Worm (Caenorhabditis elegans) whole organism, L4 larva: ENCODE results near the gene pot-1.

ENCODE experiments used
- D1046.2 ChIP-seq: fragments of 200-800 bp; sonication (Bioruptor generic); IDR thresholded peaks from 2 replicates; pipeline ENCODE4 v1.3.6; 2022; ENCODE audit warnings: missing genetic modification characterization, missing compliant biosample characterization
- F10B5.3 ChIP-seq: sonication (generic microtip); optimal IDR thresholded peaks from 2 replicates; lab custom pipeline; 2016; ENCODE audit warnings: mild to moderate bottlenecking, missing genetic modification characterization, missing compliant biosample characterization
- F26F4.8 ChIP-seq: fragments of 200-800 bp; sonication (Bioruptor generic); conservative IDR thresholded peaks from 2 replicates; pipeline ENCODE4 v1.3.6; 2022; ENCODE audit warnings: missing genetic modification characterization, missing compliant biosample characterization
- F44E2.7 ChIP-seq: fragments of 200-800 bp; sonication (Bioruptor generic); IDR thresholded peaks from 2 replicates; pipeline ENCODE4 v2.1.2; 2022; ENCODE audit warnings: missing genetic modification characterization, missing compliant biosample characterization
- F49E8.2 ChIP-seq: sonication (generic microtip); optimal IDR thresholded peaks from 2 replicates; lab custom pipeline; 2016; ENCODE audit warnings: missing compliant biosample characterization, mild to moderate bottlenecking, missing genetic modification characterization, borderline replicate concordance
- T20F7.1 ChIP-seq: fragments of 200-800 bp; sonication (Bioruptor generic); optimal IDR thresholded peaks from 2 replicates; lab custom pipeline; 2018; ENCODE audit warnings: mild to moderate bottlenecking, missing genetic modification characterization, missing compliant biosample characterization
- Y105C5A.15 ChIP-seq: fragments of 200-800 bp; sonication (Bioruptor generic); IDR thresholded peaks from 2 replicates; pipeline ENCODE4 v1.3.6; 2022; ENCODE audit warnings: missing genetic modification characterization, missing compliant biosample characterization
- Y48G9A.11 ChIP-seq: fragments of 200-800 bp; sonication (Bioruptor generic); IDR thresholded peaks from 2 replicates; pipeline ENCODE4 v1.3.6; 2022; ENCODE audit warnings: missing genetic modification reagents, missing genetic modification characterization, missing compliant biosample characterization
- aha-1 ChIP-seq: fragments of 150-350 bp; peaks from one replicate; lab custom pipeline; 2014; ENCODE audit warnings: missing biosample characterization, missing genetic modification characterization
- aly-2 ChIP-seq: sonication (generic microtip); optimal IDR thresholded peaks from 2 replicates; lab custom pipeline; 2018; ENCODE audit warnings: missing biosample characterization, missing genetic modification characterization
- ceh-20 ChIP-seq: fragments of 200-800 bp; sonication (Bioruptor generic); IDR thresholded peaks from 2 replicates; pipeline ENCODE4 v1.3.6; 2022; ENCODE audit warnings: missing genetic modification reagents, missing genetic modification characterization, missing compliant biosample characterization
- ceh-28 ChIP-seq: fragments of 150-350 bp; optimal IDR thresholded peaks from 2 replicates; lab custom pipeline; 2014; ENCODE audit warnings: missing biosample characterization, missing genetic modification reagents, missing genetic modification characterization
- ceh-62 ChIP-seq: sonication (generic microtip); optimal IDR thresholded peaks from 2 replicates; lab custom pipeline; 2017; ENCODE audit warnings: missing biosample characterization, missing genetic modification characterization
- ceh-82 ChIP-seq: sonication (generic microtip); optimal IDR thresholded peaks from 2 replicates; lab custom pipeline; 2017; ENCODE audit warnings: missing biosample characterization, missing genetic modification characterization
- ces-1 ChIP-seq: fragments of 150-350 bp; sonication (generic microtip); optimal IDR thresholded peaks from 4 replicates; lab custom pipeline; 2014; ENCODE audit warnings: missing biosample characterization, missing genetic modification reagents, missing genetic modification characterization
- cey-2 ChIP-seq: sonication (generic microtip); optimal IDR thresholded peaks from 3 replicates; lab custom pipeline; 2017; ENCODE audit warnings: missing genetic modification characterization, mild to moderate bottlenecking, missing compliant biosample characterization, antibody characterized with exemption, borderline replicate concordance; ENCODE audit not compliant: insufficient read depth
- daf-12 ChIP-seq: fragments of 150-350 bp; optimal IDR thresholded peaks from 2 replicates; lab custom pipeline; 2014; ENCODE audit warnings: missing biosample characterization, missing genetic modification reagents, missing genetic modification characterization
- dmd-6 ChIP-seq: fragments of 200-800 bp; sonication (Bioruptor generic); IDR thresholded peaks from 2 replicates; pipeline ENCODE4 v1.3.6; 2022; ENCODE audit warnings: missing genetic modification reagents, missing genetic modification characterization, missing compliant biosample characterization
- egl-27 ChIP-seq: sonication (generic microtip); optimal IDR thresholded peaks from 3 replicates; lab custom pipeline; 2017; ENCODE audit warnings: missing biosample characterization, missing genetic modification reagents, missing genetic modification characterization
- gei-8 ChIP-seq: fragments of 200-800 bp; sonication (Bioruptor generic); optimal IDR thresholded peaks from 2 replicates; lab custom pipeline; 2018; ENCODE audit warnings: mild to moderate bottlenecking, missing genetic modification characterization, missing compliant biosample characterization
- hlh-11 ChIP-seq: fragments of 200-800 bp; sonication (Bioruptor generic); optimal IDR thresholded peaks from 2 replicates; lab custom pipeline; 2018; ENCODE audit warnings: mild to moderate bottlenecking, missing genetic modification characterization, missing compliant biosample characterization
- hlh-30 ChIP-seq: sonication (generic microtip); optimal IDR thresholded peaks from 2 replicates; lab custom pipeline; 2017; ENCODE audit warnings: antibody characterized with exemption, mild to moderate bottlenecking, missing genetic modification characterization, missing compliant biosample characterization; ENCODE audit not compliant: insufficient read depth
- lin-1 ChIP-seq: fragments of 200-800 bp; sonication (Bioruptor generic); IDR thresholded peaks from 2 replicates; pipeline ENCODE4 v1.3.6; 2022; ENCODE audit warnings: missing genetic modification reagents, missing genetic modification characterization, missing compliant biosample characterization
- lin-13 ChIP-seq: fragments of 150-350 bp; optimal IDR thresholded peaks from 2 replicates; lab custom pipeline; 2014; ENCODE audit warnings: missing biosample characterization, missing genetic modification reagents, missing genetic modification characterization
- lin-38 ChIP-seq: fragments of 200-800 bp; sonication (Bioruptor generic); IDR thresholded peaks from 2 replicates; pipeline ENCODE4 v1.3.6; 2022; ENCODE audit warnings: missing genetic modification reagents, missing genetic modification characterization, missing compliant biosample characterization
- lir-3 ChIP-seq: sonication (generic microtip); optimal IDR thresholded peaks from 2 replicates; lab custom pipeline; 2016; ENCODE audit warnings: mild to moderate bottlenecking, missing genetic modification characterization, missing compliant biosample characterization
- madf-5 ChIP-seq, 2 experiments: fragments of 200-800 bp; sonication (Bioruptor generic); IDR thresholded peaks; 2 replicates each; pipeline ENCODE4 v1.3.6; 2022; ENCODE audit warnings: missing compliant biosample characterization in 2 of 2, missing genetic modification characterization in 2 of 2
- mep-1 ChIP-seq: fragments of 150-350 bp; sonication (generic microtip); optimal IDR thresholded peaks from 3 replicates; lab custom pipeline; 2014; ENCODE audit warnings: missing biosample characterization, missing genetic modification characterization
- mes-2 ChIP-seq: sonication (generic microtip); optimal IDR thresholded peaks from 2 replicates; lab custom pipeline; 2016; ENCODE audit warnings: missing genotype, mild to moderate bottlenecking, missing genetic modification characterization, missing compliant biosample characterization; ENCODE audit not compliant: poor library complexity, severe bottlenecking
- mxl-3 ChIP-seq: fragments of 200-800 bp; sonication (Bioruptor generic); optimal IDR thresholded peaks from 2 replicates; lab custom pipeline; 2018; ENCODE audit warnings: mild to moderate bottlenecking, missing genetic modification characterization, missing compliant biosample characterization
- nhr-11 ChIP-seq: fragments of 150-350 bp; optimal IDR thresholded peaks from 2 replicates; lab custom pipeline; 2014; ENCODE audit warnings: missing biosample characterization, missing genetic modification characterization
- nhr-111 ChIP-seq: fragments of 200-800 bp; sonication (Bioruptor generic); optimal IDR thresholded peaks from 2 replicates; lab custom pipeline; 2018; ENCODE audit warnings: mild to moderate bottlenecking, missing genetic modification characterization, missing compliant biosample characterization
- nhr-28 ChIP-seq: fragments of 150-350 bp; optimal IDR thresholded peaks from 2 replicates; lab custom pipeline; 2014; ENCODE audit warnings: missing biosample characterization, missing genetic modification characterization
- nhr-42 ChIP-seq: fragments of 200-800 bp; sonication (Bioruptor generic); IDR thresholded peaks from 2 replicates; pipeline ENCODE4 v1.3.6; 2022; ENCODE audit warnings: missing genetic modification characterization, missing compliant biosample characterization
- nhr-77 ChIP-seq: fragments of 150-350 bp; optimal IDR thresholded peaks from 2 replicates; lab custom pipeline; 2014; ENCODE audit warnings: missing biosample characterization, missing genetic modification characterization
- pqm-1 ChIP-seq: sonication (generic microtip); optimal IDR thresholded peaks from 2 replicates; lab custom pipeline; 2017; ENCODE audit warnings: missing biosample characterization, missing genetic modification characterization
- rbr-2 ChIP-seq: sonication (generic microtip); optimal IDR thresholded peaks from 2 replicates; lab custom pipeline; 2016; ENCODE audit warnings: missing genotype, missing genetic modification characterization, missing compliant biosample characterization
- sdz-12 ChIP-seq: fragments of 200-800 bp; sonication (Bioruptor generic); optimal IDR thresholded peaks from 2 replicates; lab custom pipeline; 2018; ENCODE audit warnings: mild to moderate bottlenecking, missing genetic modification characterization, missing compliant biosample characterization
- skn-1 ChIP-seq: fragments of 150-350 bp; optimal IDR thresholded peaks from 2 replicates; lab custom pipeline; 2014; ENCODE audit warnings: missing biosample characterization, missing genetic modification characterization
- snpc-1.2 ChIP-seq: fragments of 200-800 bp; sonication (Bioruptor generic); IDR thresholded peaks from 2 replicates; pipeline ENCODE4 v1.3.6; 2022; ENCODE audit warnings: missing genetic modification reagents, missing genetic modification characterization, missing compliant biosample characterization
- spr-1 ChIP-seq: sonication (generic microtip); optimal IDR thresholded peaks from 2 replicates; lab custom pipeline; 2016; ENCODE audit warnings: mild to moderate bottlenecking, missing genetic modification characterization, missing compliant biosample characterization
- tag-97 ChIP-seq: fragments of 200-800 bp; sonication (Bioruptor generic); IDR thresholded peaks from 2 replicates; pipeline ENCODE4 v1.3.6; 2022; ENCODE audit warnings: missing genetic modification characterization, missing compliant biosample characterization
- unc-39 ChIP-seq: sonication (generic microtip); optimal IDR thresholded peaks from 2 replicates; lab custom pipeline; 2017; ENCODE audit warnings: missing biosample characterization, missing genetic modification characterization
- unc-62 ChIP-seq, 3 experiments: fragments of 150-350 bp in 1 of 3; sonication (generic microtip); optimal IDR thresholded peaks in 2 of 3; peaks in 1 of 3; 1 replicate in 1 of 3; 2 replicates in 2 of 3; lab custom pipeline; 2014 to 2017; ENCODE audit warnings: missing biosample characterization in 3 of 3, missing genetic modification characterization in 3 of 3, missing genetic modification reagents in 3 of 3, missing genotype in 1 of 3
- zag-1 ChIP-seq: fragments of 150-350 bp; optimal IDR thresholded peaks from 2 replicates; lab custom pipeline; 2014; ENCODE audit warnings: missing biosample characterization, missing genetic modification characterization
- zfp-2 ChIP-seq: sonication (generic microtip); optimal IDR thresholded peaks from 2 replicates; lab custom pipeline; 2016; ENCODE audit warnings: mild to moderate bottlenecking, missing genetic modification characterization, missing compliant biosample characterization
- zfp-3 ChIP-seq: fragments of 200-800 bp; sonication (Bioruptor generic); conservative IDR thresholded peaks from 2 replicates; pipeline ENCODE4 v1.3.6; 2022; ENCODE audit warnings: missing genetic modification reagents, missing genetic modification characterization, missing compliant biosample characterization
- zip-11 ChIP-seq: fragments of 200-800 bp; sonication (Bioruptor generic); IDR thresholded peaks from 2 replicates; pipeline ENCODE4 v1.3.6; 2022; ENCODE audit warnings: missing genetic modification characterization, missing compliant biosample characterization
- zip-2 ChIP-seq: fragments of 150-350 bp; optimal IDR thresholded peaks from 2 replicates; lab custom pipeline; 2014; ENCODE audit warnings: missing biosample characterization, missing genetic modification characterization
- ztf-11 ChIP-seq: fragments of 150-350 bp; optimal IDR thresholded peaks from 2 replicates; lab custom pipeline; 2014; ENCODE audit warnings: missing biosample characterization, missing genetic modification characterization
- ztf-7 ChIP-seq: fragments of 150-350 bp; optimal IDR thresholded peaks from 2 replicates; lab custom pipeline; 2014; ENCODE audit warnings: missing biosample characterization, missing genetic modification characterization

Gene pot-1

ce11 chrIII:7179538-7180301 lies 46.2 kb upstream of the pot-1 start, which contains the start of the genes rps-14 and rpl-36 (continued):
- no peak for TF ChIP-seq nhr-111
- peak; percentile 9 for TF ChIP-seq zip-2 (tag; lab: Kevin White, UChicago)
- TF ChIP-seq cey-2 (tag; lab: Kevin White, UChicago): no peak
- TF ChIP-seq hlh-30 (tag; lab: Kevin White, UChicago): peak; percentile 77
- TF ChIP-seq aha-1: peak; percentile 98
- TF ChIP-seq mxl-3: no peak
- peak; percentile 81 for TF ChIP-seq rbr-2 (tag; lab: Kevin White, UChicago)
- TF ChIP-seq ceh-62: no peak
- TF ChIP-seq ceh-28: no peak
- TF ChIP-seq nhr-11 (tag; lab: Kevin White, UChicago): peak; percentile 81
- TF ChIP-seq T20F7.1: peak; percentile 90
- no peak for TF ChIP-seq F44E2.7
- no peak for TF ChIP-seq aly-2 (tag; lab: Kevin White, UChicago)
- TF ChIP-seq lin-13: peak; percentile 60
- no peak for TF ChIP-seq ceh-82 (tag; lab: Kevin White, UChicago)
- no peak for TF ChIP-seq lir-3 (tag; lab: Kevin White, UChicago)
- peak; percentile 92 for TF ChIP-seq mes-2 (tag; lab: Kevin White, UChicago)
- TF ChIP-seq nhr-42: peak; percentile 53; the same call in 1 of the 2 replicates
- TF ChIP-seq F26F4.8 (GFP tag; lab: Robert Waterston, UW): no peak
- TF ChIP-seq lin-38: peak; percentile 86
- peak; percentile 63; the same call in 1 of the 2 replicates for TF ChIP-seq ceh-20 (GFP tag; lab: Robert Waterston, UW)
- peak; percentile 84 for TF ChIP-seq zfp-3 (GFP tag; lab: Robert Waterston, UW)
- TF ChIP-seq nhr-77 (tag; lab: Kevin White, UChicago): peak; percentile 94
- TF ChIP-seq D1046.2 (GFP tag; lab: Robert Waterston, UW): no peak
- TF ChIP-seq daf-12: no peak
- no peak for TF ChIP-seq F10B5.3 (tag; lab: Kevin White, UChicago)
- TF ChIP-seq madf-5 (GFP tag; IDR thresholded peaks at IDR 0.05; lab: Robert Waterston, UW): no peak
- no peak for TF ChIP-seq Y105C5A.15
- TF ChIP-seq zip-11 (GFP tag; lab: Robert Waterston, UW): no peak
- no peak for TF ChIP-seq egl-27 (tag; lab: Kevin White, UChicago)
- no peak for TF ChIP-seq Y48G9A.11
- peak; percentile 75 for TF ChIP-seq ztf-7
- TF ChIP-seq zag-1 (tag; lab: Kevin White, UChicago): no peak
- TF ChIP-seq snpc-1.2: 0 out of 2 replicates have a peak, but pooled peaks have one; percentile 9
- TF ChIP-seq lin-1 (GFP tag; lab: Robert Waterston, UW): no peak
- TF ChIP-seq spr-1: peak; percentile 65
- TF ChIP-seq zfp-2: peak; percentile 95
- no peak for TF ChIP-seq skn-1 (tag; lab: Kevin White, UChicago)
- TF ChIP-seq sdz-12 (GFP tag; lab: Kevin White, UChicago): no peak
- no peak for TF ChIP-seq gei-8 (GFP tag; lab: Kevin White, UChicago)
- no peak for TF ChIP-seq F49E8.2 (tag; lab: Kevin White, UChicago)
- no peak for TF ChIP-seq unc-62 (GFP tag; optimal IDR thresholded peaks at IDR 0.05 in 1 of 2; lab: Kevin White, UChicago)
- TF ChIP-seq unc-62 (tag; optimal IDR thresholded peaks at IDR 0.05; lab: Kevin White, UChicago): no peak
- TF ChIP-seq hlh-11 (tag; lab: Kevin White, UChicago): peak; percentile 80
- peak; percentile 71 for TF ChIP-seq dmd-6
- no peak for TF ChIP-seq unc-39 (tag; lab: Kevin White, UChicago)
- TF ChIP-seq pqm-1 (tag; lab: Kevin White, UChicago): no peak
- TF ChIP-seq ztf-11 (tag; lab: Kevin White, UChicago): no peak
- peak; percentile 64 for TF ChIP-seq nhr-28 (tag; lab: Kevin White, UChicago)
- peak; percentile 91 for TF ChIP-seq mep-1 (tag; lab: Kevin White, UChicago)
- peak; percentile 12 for TF ChIP-seq ces-1 (GFP tag; lab: Kevin White, UChicago)
- no peak for TF ChIP-seq tag-97 (GFP tag; lab: Robert Waterston, UW)
